Worm (Caenorhabditis elegans): ENCODE measurements around the gene rpl-21.

- no peak for TF ChIP-seq dpl-1 (GFP tag; optimal IDR thresholded peaks at IDR 0.05)
- no peak for TF ChIP-seq F33H1.4 (GFP tag; IDR thresholded peaks at IDR 0.05)
- TF ChIP-seq snpc-4 (GFP tag; optimal IDR thresholded peaks at IDR 0.05), result no peak
- no peak for TF ChIP-seq snpc-4 (tag; optimal IDR thresholded peaks at IDR 0.05)
- TF ChIP-seq lin-35 (GFP tag; optimal IDR thresholded peaks at IDR 0.05), result no peak
- TF ChIP-seq cebp-1 (GFP tag; IDR thresholded peaks at IDR 0.05), result no peak
- no peak for TF ChIP-seq cebp-1 (tag; optimal IDR thresholded peaks at IDR 0.05)
- no peak for TF ChIP-seq athp-1 (tag; optimal IDR thresholded peaks at IDR 0.05)
- TF ChIP-seq gei-17 (GFP tag; optimal IDR thresholded peaks at IDR 0.05), result no peak
- no peak for TF ChIP-seq B0261.1 (tag; optimal IDR thresholded peaks at IDR 0.05)
- no peak for TF ChIP-seq hsf-1 (GFP tag; IDR thresholded peaks at IDR 0.05)
- no peak for TF ChIP-seq T07F8.4 (tag; optimal IDR thresholded peaks at IDR 0.05)
- no peak for TF ChIP-seq Y56A3A.18 (GFP tag; IDR thresholded peaks at IDR 0.05)
Observed at ce11 chrIII:8108490-8108889, 21.5 kb downstream of the rpl-21 start, which contains the start of gene C14B9.3.

All from whole organism, young adult.